Fruit fly (Drosophila melanogaster) S2 (cell line): Measurements from ENCODE around the gene CG31360.

Experiments
- CG8478 ChIP-seq: fragments of >200 bp; optimal IDR thresholded peaks from 2 replicates; lab custom pipeline; 2018
- CTCF ChIP-seq, 2 experiments: fragments of >200 bp; optimal IDR thresholded peaks; 2 replicates each; lab custom pipeline; 2018

- TF ChIP-seq CTCF (optimal IDR thresholded peaks at IDR 0.05; lab: Kevin White, UChicago) (no peak), CG8478 (no peak)
Measured at dm6 chr3R:17724963-17725362, 40.1 kb downstream of the CG31360 start, which contains the start of gene Atg8b.
